Worm (Caenorhabditis elegans): ENCODE results near the gene mrpl-51.

ce11 chrIV:12013120-12013519 lies 18.0 kb upstream of the mrpl-51 start, which contains the start of gene spe-17:
- no peak for TF ChIP-seq ceh-79 (tag; optimal IDR thresholded peaks at IDR 0.05)
- no peak for TF ChIP-seq ama-1 (optimal IDR thresholded peaks at IDR 0.05)
- no peak for TF ChIP-seq ama-1 (GFP tag; optimal IDR thresholded peaks at IDR 0.05)
- TF ChIP-seq gei-17 (GFP tag; optimal IDR thresholded peaks at IDR 0.05) = no peak
- TF ChIP-seq nfya-1 (tag; optimal IDR thresholded peaks at IDR 0.05; ENCODE audit: borderline replicate concordance, insufficient read depth) = no peak
- no peak for TF ChIP-seq lsl-1 (GFP tag; optimal IDR thresholded peaks at IDR 0.05)
- no peak for TF ChIP-seq F22D6.2 (tag; optimal IDR thresholded peaks at IDR 0.05)
- TF ChIP-seq ceh-40 (GFP tag; IDR thresholded peaks at IDR 0.05) = no peak
- no peak for TF ChIP-seq ztf-18 (tag; optimal IDR thresholded peaks at IDR 0.05)
- no peak for TF ChIP-seq lin-35 (GFP tag; optimal IDR thresholded peaks at IDR 0.05)
- TF ChIP-seq nfya-2 (GFP tag; IDR thresholded peaks at IDR 0.05) = no peak
- TF ChIP-seq C17E4.6 (GFP tag; IDR thresholded peaks at IDR 0.05) = no peak
- no peak for TF ChIP-seq somi-1 (GFP tag; optimal IDR thresholded peaks at IDR 0.05)
- TF ChIP-seq B0261.1 (tag; optimal IDR thresholded peaks at IDR 0.05) = no peak

Measured in whole organism, young adult.